Fruit fly (Drosophila melanogaster) whole organism, wandering third instar larva: ENCODE data around the gene mil.
"Not testable (repeated sequence)": the region's sequence is repeated elsewhere in the genome, so short reads cannot be mapped to it uniquely, and the experiment has no call there.

Experiments used
- Abd-B ChIP-seq: fragments of >200 bp; optimal IDR thresholded peaks from 2 replicates; lab custom pipeline; 2017; ENCODE audit warnings: missing biosample characterization, missing genetic modification characterization
- CG32264 ChIP-seq: fragments of 200-800 bp; sonication (Bioruptor generic); optimal IDR thresholded peaks from 2 replicates; lab custom pipeline; 2016; ENCODE audit warnings: missing biosample characterization, missing genetic modification characterization
- CG9705 ChIP-seq: fragments of 200-800 bp; sonication (Bioruptor generic); optimal IDR thresholded peaks from 2 replicates; lab custom pipeline; 2018; ENCODE audit warnings: missing biosample characterization, mild to moderate bottlenecking, missing genetic modification characterization
- Dfd ChIP-seq: fragments of >200 bp; optimal IDR thresholded peaks from 2 replicates; lab custom pipeline; 2017; ENCODE audit warnings: missing biosample characterization, missing genetic modification characterization
- Dif ChIP-seq: fragments of 200-275, 200-300 bp; sonication (Bioruptor generic); optimal IDR thresholded peaks from 2 replicates; lab custom pipeline; 2018; ENCODE audit warnings: missing biosample characterization, missing genetic modification characterization; ENCODE audit not compliant: partially characterized antibody
- GATAd ChIP-seq: sonication (Bioruptor generic); optimal IDR thresholded peaks from 2 replicates; lab custom pipeline; 2016; ENCODE audit warnings: missing biosample characterization, missing genetic modification characterization
- HLH106 ChIP-seq: fragments of 200-800 bp; optimal IDR thresholded peaks from 3 replicates; lab custom pipeline; 2019; ENCODE audit warnings: missing biosample characterization, mild to moderate bottlenecking, missing genetic modification characterization, moderate library complexity
- Hr78 ChIP-seq: fragments of >200 bp; optimal IDR thresholded peaks from 2 replicates; lab custom pipeline; 2017; ENCODE audit warnings: missing biosample characterization, missing genetic modification characterization
- Hr83 ChIP-seq: fragments of 200-300 bp; sonication (Bioruptor generic); optimal IDR thresholded peaks from 2 replicates; lab custom pipeline; 2016; ENCODE audit warnings: missing biosample characterization, mild to moderate bottlenecking, missing genetic modification characterization, moderate library complexity; ENCODE audit not compliant: poor library complexity, severe bottlenecking
- Jra ChIP-seq: sonication (Bioruptor generic); optimal IDR thresholded peaks from 2 replicates; lab custom pipeline; 2016; ENCODE audit warnings: missing biosample characterization, missing genetic modification characterization
- Mio ChIP-seq: sonication (Bioruptor generic); optimal IDR thresholded peaks from 2 replicates; lab custom pipeline; 2016; ENCODE audit warnings: missing biosample characterization, missing genetic modification characterization
- OdsH ChIP-seq: fragments of 200-800 bp; sonication (Bioruptor generic); optimal IDR thresholded peaks from 2 replicates; lab custom pipeline; 2016; ENCODE audit warnings: missing biosample characterization, mild to moderate bottlenecking, missing genetic modification characterization
- Rel ChIP-seq, 2 experiments: fragments of 200-800 bp; sonication (Bioruptor generic) in 1 of 2; optimal IDR thresholded peaks; 2 replicates in 1 of 2; 3 replicates in 1 of 2; lab custom pipeline; 2016 to 2019; ENCODE audit warnings: mild to moderate bottlenecking in 2 of 2, missing biosample characterization in 2 of 2, missing genetic modification characterization in 2 of 2, moderate library complexity in 1 of 2
- Sp1 ChIP-seq: fragments of 200-800 bp; sonication (Bioruptor generic); optimal IDR thresholded peaks from 3 replicates; lab custom pipeline; 2019; ENCODE audit warnings: missing biosample characterization, mild to moderate bottlenecking, missing genetic modification characterization, moderate library complexity
- Vsx2 ChIP-seq: fragments of 200-300, 225-300 bp; sonication (Bioruptor generic); optimal IDR thresholded peaks from 2 replicates; lab custom pipeline; 2018; ENCODE audit warnings: missing biosample characterization, missing genetic modification characterization; ENCODE audit not compliant: partially characterized antibody
- dl ChIP-seq, 2 experiments: fragments of 175-275, 200-275 bp in 1 of 2; fragments of 200-275 bp in 1 of 2; sonication (Bioruptor generic); optimal IDR thresholded peaks; lab custom pipeline; 2018; ENCODE audit warnings: mild to moderate bottlenecking in 2 of 2, missing biosample characterization in 2 of 2, missing genetic modification characterization in 2 of 2, moderate library complexity in 2 of 2; ENCODE audit not compliant: partially characterized antibody in 2 of 2, insufficient read depth in 1 of 2
- dmrt93B ChIP-seq: fragments of 200-800 bp; sonication (Bioruptor generic); optimal IDR thresholded peaks from 2 replicates; lab custom pipeline; 2018; ENCODE audit warnings: missing biosample characterization, mild to moderate bottlenecking, missing genetic modification characterization
- fru ChIP-seq: fragments of 200-800 bp; sonication (Bioruptor generic); optimal IDR thresholded peaks from 3 replicates; lab custom pipeline; 2016; ENCODE audit warnings: missing biosample characterization, mild to moderate bottlenecking, missing genetic modification characterization
- h ChIP-seq: fragments of 200-800 bp; sonication (Bioruptor generic); optimal IDR thresholded peaks from 3 replicates; lab custom pipeline; 2016; ENCODE audit warnings: missing biosample characterization, mild to moderate bottlenecking, missing genetic modification characterization
- lola ChIP-seq: fragments of >200 bp; optimal IDR thresholded peaks from 2 replicates; lab custom pipeline; 2017; ENCODE audit warnings: missing biosample characterization, missing genetic modification characterization
- pan ChIP-seq: fragments of >200 bp; optimal IDR thresholded peaks from 2 replicates; lab custom pipeline; 2017
- psq ChIP-seq: fragments of 200-800 bp; sonication (Bioruptor generic); optimal IDR thresholded peaks from 3 replicates; lab custom pipeline; 2017; ENCODE audit warnings: missing biosample characterization, mild to moderate bottlenecking, missing genetic modification characterization, moderate library complexity
- sage ChIP-seq: fragments of 200-800 bp; sonication (Bioruptor generic); optimal IDR thresholded peaks from 2 replicates; lab custom pipeline; 2016; ENCODE audit warnings: missing biosample characterization, mild to moderate bottlenecking, missing genetic modification characterization
- tai ChIP-seq: sonication (Bioruptor generic); optimal IDR thresholded peaks from 2 replicates; lab custom pipeline; 2016; ENCODE audit warnings: missing biosample characterization, missing genetic modification characterization
- usp ChIP-seq: fragments of >200 bp; optimal IDR thresholded peaks from 2 replicates; lab custom pipeline; 2017; ENCODE audit warnings: missing biosample characterization, missing genetic modification characterization
- woc ChIP-seq: sonication (Bioruptor generic); optimal IDR thresholded peaks from 2 replicates; lab custom pipeline; 2016; ENCODE audit warnings: missing biosample characterization, mild to moderate bottlenecking, missing genetic modification characterization

Gene mil

DNA sequence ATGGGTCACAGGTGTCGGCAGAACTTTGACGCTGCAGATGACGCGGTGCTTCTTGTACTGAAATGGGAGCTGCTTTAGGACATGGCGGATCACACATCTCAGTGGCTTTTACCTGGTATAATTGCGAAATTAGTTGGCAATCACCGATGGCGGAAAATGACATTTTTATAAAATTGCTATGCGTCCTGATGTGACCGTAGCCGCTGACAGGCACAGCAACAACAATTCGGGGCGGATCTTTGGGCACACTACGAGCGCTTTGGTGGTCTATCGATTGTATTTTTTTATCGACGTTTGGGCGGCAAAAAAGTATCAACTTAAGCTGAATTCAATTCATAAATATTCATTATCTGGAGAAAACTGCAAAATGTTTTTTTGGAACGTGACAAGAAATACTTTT lies 41.6 kb downstream of the mil start, which contains the start of gene CG4951:
TSS of gene CG4951 (minus strand) at position 223 of the 400 bp plus-strand sequence.
- no peak for TF ChIP-seq CG9705 (GFP tag; lab: Kevin White, UChicago)
- no peak for TF ChIP-seq Dfd (GFP tag; lab: Kevin White, UChicago)
- TF ChIP-seq dmrt93B (GFP tag; lab: Kevin White, UChicago) = no peak
- no peak for TF ChIP-seq woc (GFP tag; lab: Kevin White, UChicago)
- no peak for TF ChIP-seq Hr83 (GFP tag; lab: Kevin White, UChicago)
- no peak for TF ChIP-seq dl (GFP tag; optimal IDR thresholded peaks at IDR 0.05; lab: Kevin White, UChicago; ENCODE audit: insufficient read depth in 1 of 2, partially characterized antibody in 2 of 2)
- TF ChIP-seq Abd-B = no peak
- TF ChIP-seq Sp1 (GFP tag; lab: Kevin White, UChicago) = no peak
- TF ChIP-seq fru (GFP tag; lab: Kevin White, UChicago) = no peak
- no peak for TF ChIP-seq Hr78
- TF ChIP-seq psq (GFP tag; lab: Kevin White, UChicago) = no peak
- TF ChIP-seq OdsH (GFP tag; lab: Kevin White, UChicago) = no peak
- TF ChIP-seq Dif (GFP tag; lab: Kevin White, UChicago) = no peak
- TF ChIP-seq sage (GFP tag; lab: Kevin White, UChicago) = no peak
- no peak for TF ChIP-seq usp (GFP tag; lab: Kevin White, UChicago)

DNA sequence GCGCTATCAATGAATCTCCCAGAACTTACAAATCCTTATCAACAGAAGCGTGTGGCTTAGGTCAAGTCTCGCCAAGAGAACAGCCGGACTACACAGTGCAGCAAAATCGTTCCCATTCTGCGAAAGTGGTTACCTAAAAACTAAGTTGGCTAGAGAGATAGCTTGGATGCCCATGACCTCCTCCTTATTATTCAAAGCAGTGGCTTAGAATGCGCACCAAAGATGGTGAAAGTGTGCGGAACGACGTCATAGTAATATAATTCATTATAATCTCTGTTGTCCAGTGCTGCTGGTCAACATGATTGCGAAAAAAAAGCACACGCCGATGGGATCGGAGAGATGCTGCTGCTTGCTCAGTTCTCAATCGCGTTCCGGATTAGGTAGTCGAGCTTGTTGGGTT lies 42.3 kb downstream of the mil start, which contains the start of gene Nep7:
TSS of gene Nep7 (plus strand) at position 385 of the 400 bp plus-strand sequence.
- TF ChIP-seq Hr83 (GFP tag; lab: Kevin White, UChicago) (no peak), dmrt93B (GFP tag; lab: Kevin White, UChicago) (no peak), Dif (GFP tag; lab: Kevin White, UChicago) (no peak), HLH106 (peak; percentile 10), Mio (GFP tag; lab: Kevin White, UChicago) (no peak), CG32264 (no peak), Rel (GFP tag; optimal IDR thresholded peaks at IDR 0.05; lab: Kevin White, UChicago) (no peak), Rel (tag; optimal IDR thresholded peaks at IDR 0.05; lab: Kevin White, UChicago) (peak; percentile 82), pan (lab: Kevin White, UChicago) (no peak)
- TF ChIP-seq, all 38 proteins: peak for 2

DNA sequence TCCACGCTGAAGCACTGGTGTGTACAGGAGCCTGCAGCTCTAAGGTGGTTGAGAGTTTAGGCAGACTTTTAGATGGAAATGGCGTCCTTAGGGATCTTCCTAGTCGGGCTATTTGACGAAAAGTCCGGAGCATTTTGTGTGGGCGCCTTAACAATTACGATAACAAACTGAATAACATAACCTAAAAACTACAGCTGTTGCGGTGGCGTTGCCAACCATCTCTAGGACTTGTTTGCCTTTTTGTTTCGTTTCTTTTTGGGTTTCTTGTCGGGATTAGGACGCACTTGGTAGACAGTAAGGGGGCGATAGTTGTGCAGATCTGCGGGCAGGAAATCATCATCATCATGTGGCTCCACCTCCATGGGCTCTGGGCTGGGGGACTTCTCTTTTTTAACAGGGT lies 45.7 kb downstream of the mil start:
- TF ChIP-seq GATAd (GFP tag; lab: Kevin White, UChicago) = no peak

DNA sequence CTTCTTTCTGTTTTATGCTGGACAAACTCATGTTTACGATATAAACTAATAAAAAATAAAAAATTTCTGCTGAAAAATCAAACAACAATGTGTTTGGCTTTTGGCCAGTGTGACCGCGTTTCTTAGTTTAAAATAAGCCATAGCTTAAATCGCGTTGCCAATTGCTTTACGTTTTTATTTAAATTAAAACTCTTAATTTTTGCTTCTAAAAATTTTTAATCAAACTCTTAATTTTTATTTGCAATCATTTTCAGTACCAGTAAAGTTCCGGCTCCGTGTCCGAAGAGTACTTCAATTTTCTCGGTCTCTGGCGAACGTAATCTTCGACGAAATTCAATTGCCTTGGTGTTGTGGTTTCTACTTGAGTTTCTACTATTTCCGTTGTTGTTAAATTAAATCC lies 46.9 kb downstream of the mil start, which contains the start of the genes CG42487 and CG4884:
TSS of gene CG42487 (minus strand) at position 101 of the 400 bp plus-strand sequence.
TSS of gene CG4884 (minus strand) at position 101 of the 400 bp plus-strand sequence.
- TF ChIP-seq Vsx2 (GFP tag; lab: Kevin White, UChicago); Hr83 (GFP tag; lab: Kevin White, UChicago); Jra: not testable (repeated sequence)
- TF ChIP-seq, all 38 proteins: peak for 0; not testable (repeated sequence) for 38

DNA sequence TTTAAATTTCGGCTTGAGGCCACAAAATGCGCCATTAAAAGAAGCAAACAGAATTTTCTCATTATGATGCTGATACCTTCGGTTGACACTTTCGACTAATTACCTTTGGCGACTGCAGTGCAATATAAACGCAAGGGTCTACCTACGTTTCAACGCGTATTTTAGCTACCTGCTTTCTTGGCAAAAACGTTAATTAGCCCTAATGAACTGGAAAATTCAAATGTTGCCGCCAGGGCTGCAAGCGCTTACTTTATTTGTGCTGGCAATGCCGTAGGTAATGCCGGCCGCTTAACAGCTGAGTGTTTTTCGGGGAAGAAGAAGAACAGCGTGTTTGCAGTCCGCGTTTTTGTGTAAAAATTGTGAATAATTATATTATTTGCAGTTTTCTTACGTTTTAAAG lies 48.2 kb downstream of the mil start, which contains the start of gene CG31253:
TSS of gene CG31253 (minus strand) at position 101 of the 400 bp plus-strand sequence.
- not testable (repeated sequence) for TF ChIP-seq h, lola, tai (GFP tag; lab: Kevin White, UChicago)

DNA sequence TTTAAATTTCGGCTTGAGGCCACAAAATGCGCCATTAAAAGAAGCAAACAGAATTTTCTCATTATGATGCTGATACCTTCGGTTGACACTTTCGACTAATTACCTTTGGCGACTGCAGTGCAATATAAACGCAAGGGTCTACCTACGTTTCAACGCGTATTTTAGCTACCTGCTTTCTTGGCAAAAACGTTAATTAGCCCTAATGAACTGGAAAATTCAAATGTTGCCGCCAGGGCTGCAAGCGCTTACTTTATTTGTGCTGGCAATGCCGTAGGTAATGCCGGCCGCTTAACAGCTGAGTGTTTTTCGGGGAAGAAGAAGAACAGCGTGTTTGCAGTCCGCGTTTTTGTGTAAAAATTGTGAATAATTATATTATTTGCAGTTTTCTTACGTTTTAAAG lies 50.9 kb downstream of the mil start, which contains the start of the genes CG31131 and CG4849:
TSS of gene CG31131 (minus strand) at position 101 of the 400 bp plus-strand sequence.
TSS of gene CG4849 (plus strand) at position 297 of the 400 bp plus-strand sequence.
- TF ChIP-seq usp, h, lola (GFP tag; lab: Kevin White, UChicago): not testable (repeated sequence)
